Fruit fly (Drosophila melanogaster) whole organism, pupa: ENCODE results near the gene CG14864.

Experiments
- CG10348 ChIP-seq: fragments of 200-800 bp; sonication (Bioruptor generic); IDR thresholded peaks from 2 replicates; pipeline ENCODE4 v1.3.6; 2022; ENCODE audit warnings: missing biosample characterization, missing genetic modification characterization
- CG12605 ChIP-seq: fragments of 200-800 bp; sonication (Bioruptor generic); IDR thresholded peaks from 2 replicates; pipeline ENCODE4 v1.3.6; 2022; ENCODE audit warnings: missing biosample characterization, missing genetic modification characterization
- CG13204 ChIP-seq: fragments of 200-800 bp; sonication (Bioruptor generic); optimal IDR thresholded peaks from 2 replicates; lab custom pipeline; 2018; ENCODE audit warnings: missing biosample characterization, mild to moderate bottlenecking, missing genetic modification characterization, moderate library complexity
- CG14655 ChIP-seq: fragments of 200-800 bp; sonication (Bioruptor generic); optimal IDR thresholded peaks from 3 replicates; lab custom pipeline; 2017; ENCODE audit warnings: mild to moderate bottlenecking, missing biosample characterization, missing genetic modification reagents, missing genetic modification characterization
- CG17806 ChIP-seq: fragments of 200-800 bp; sonication (Bioruptor generic); optimal IDR thresholded peaks from 2 replicates; lab custom pipeline; 2018; ENCODE audit warnings: missing biosample characterization, mild to moderate bottlenecking, missing genetic modification characterization, moderate library complexity
- CG4496 ChIP-seq: fragments of 200-800 bp; sonication (Bioruptor generic); IDR thresholded peaks from 3 replicates; pipeline ENCODE4 v1.3.6; 2022; ENCODE audit warnings: missing biosample characterization, missing genetic modification characterization
- CG8301 ChIP-seq: fragments of 200-800 bp; sonication (Bioruptor generic); optimal IDR thresholded peaks from 2 replicates; lab custom pipeline; 2018; ENCODE audit warnings: missing biosample characterization, mild to moderate bottlenecking, missing genetic modification characterization
- EcR ChIP-seq: fragments of 200-800 bp; sonication (Bioruptor generic); optimal IDR thresholded peaks from 3 replicates; lab custom pipeline; 2019; ENCODE audit warnings: missing biosample characterization, missing genetic modification characterization, mild to moderate bottlenecking, moderate library complexity, missing genetic modification reagents
- Ets98B ChIP-seq: fragments of 200-800 bp; sonication (Bioruptor generic); IDR thresholded peaks from 2 replicates; pipeline ENCODE4 v1.3.6; 2022; ENCODE audit warnings: missing biosample characterization, missing genetic modification characterization
- Pif1A ChIP-seq: fragments of 200-800 bp; sonication (Bioruptor generic); optimal IDR thresholded peaks from 3 replicates; lab custom pipeline; 2016; ENCODE audit warnings: missing biosample characterization, missing genetic modification characterization
- Pif1B ChIP-seq: fragments of 200-800 bp; sonication (Bioruptor generic); optimal IDR thresholded peaks from 3 replicates; lab custom pipeline; 2016; ENCODE audit warnings: missing biosample characterization, missing genetic modification characterization

DNA sequence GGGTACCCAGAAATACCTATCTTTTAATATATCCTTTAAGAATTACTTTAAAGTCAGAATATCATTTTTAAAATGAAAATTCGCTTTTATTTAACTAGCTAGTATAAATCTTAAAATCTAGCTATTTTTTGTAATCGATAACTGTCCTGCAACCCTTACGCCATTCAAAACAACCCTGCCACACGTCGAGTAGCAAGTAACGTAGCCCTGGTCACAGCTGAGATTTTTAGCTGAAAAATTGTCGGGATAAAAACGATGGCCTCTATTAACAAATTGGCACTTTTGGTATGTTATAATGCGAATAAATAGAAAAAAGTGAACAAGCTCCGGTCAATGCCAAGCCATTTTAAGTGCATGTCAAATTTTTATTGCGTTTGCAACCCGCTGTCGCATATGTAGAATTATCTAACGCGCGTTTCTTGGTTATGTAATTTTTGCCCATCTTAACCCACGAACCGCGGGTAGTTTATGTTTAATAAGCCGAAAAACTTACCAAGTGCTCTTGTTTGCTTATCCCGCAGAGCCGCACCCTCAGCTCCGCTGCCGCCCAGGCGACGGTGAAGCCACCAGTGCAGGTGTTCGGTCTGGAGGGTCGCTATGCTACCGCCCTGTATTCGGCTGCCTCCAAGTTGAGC, 2.8 kb downstream of the CG14864 start, which contains the start of gene ATPsynO:
- TF ChIP-seq CG12605 (GFP tag; lab: Robert Waterston, UW), result no peak
- TF ChIP-seq EcR (GFP tag; lab: Kevin White, UChicago), result no peak
- TF ChIP-seq Pif1A (GFP tag; lab: Kevin White, UChicago), result no peak
- TF ChIP-seq CG17806, result no peak
- no peak for TF ChIP-seq Pif1B (GFP tag; lab: Kevin White, UChicago)
- TF ChIP-seq CG14655, result no peak
- TF ChIP-seq CG10348 (GFP tag; lab: Robert Waterston, UW), result no peak
- no peak for TF ChIP-seq CG8301 (tag; lab: Kevin White, UChicago)
- TF ChIP-seq Ets98B (GFP tag; lab: Robert Waterston, UW), result no peak
- no peak for TF ChIP-seq CG13204 (GFP tag; lab: Kevin White, UChicago)
- no peak for TF ChIP-seq CG4496 (GFP tag; lab: Robert Waterston, UW)
